Worm (Caenorhabditis elegans): ENCODE measurements around the gene H13N06.7.

- no peak for TF ChIP-seq him-1 (tag; optimal IDR thresholded peaks at IDR 0.05)
- TF ChIP-seq W03F9.2 (tag; optimal IDR thresholded peaks at IDR 0.05), result no peak
Measured at ce11 chrX:15514547-15514946, 11.6 kb downstream of the H13N06.7 start.

Data from whole organism, L4/young adult.